Worm (Caenorhabditis elegans) whole organism, early embryonic: ENCODE results near the gene ctsa-4.2.

Experiments used
- B0310.2 ChIP-seq: sonication (generic microtip); optimal IDR thresholded peaks from 2 replicates; lab custom pipeline; 2016; ENCODE audit warnings: mild to moderate bottlenecking, missing genetic modification characterization, missing compliant biosample characterization
- aly-1 ChIP-seq: sonication (generic microtip); optimal IDR thresholded peaks from 2 replicates; lab custom pipeline; 2016; ENCODE audit warnings: missing genetic modification characterization, missing compliant biosample characterization
- ama-1 ChIP-seq: fragments of 150-350 bp; optimal IDR thresholded peaks from 2 replicates; lab custom pipeline; 2014
- ceh-13 ChIP-seq: fragments of 200-800 bp; sonication (Bioruptor generic); optimal IDR thresholded peaks from 2 replicates; lab custom pipeline; 2018; ENCODE audit warnings: mild to moderate bottlenecking, missing genetic modification characterization, missing compliant biosample characterization
- ceh-36 ChIP-seq: sonication (generic microtip); optimal IDR thresholded peaks from 2 replicates; lab custom pipeline; 2016; ENCODE audit warnings: missing genetic modification characterization, inconsistent platforms, missing compliant biosample characterization
- ets-7 ChIP-seq: sonication (generic microtip); optimal IDR thresholded peaks from 2 replicates; lab custom pipeline; 2016; ENCODE audit warnings: missing genotype, missing genetic modification characterization, missing compliant biosample characterization
- hmg-4 ChIP-seq: fragments of 200-800 bp; sonication (Bioruptor generic); optimal IDR thresholded peaks from 2 replicates; lab custom pipeline; 2018; ENCODE audit warnings: mild to moderate bottlenecking, missing genetic modification characterization, missing compliant biosample characterization
- hnd-1 ChIP-seq: sonication (generic microtip); optimal IDR thresholded peaks from 2 replicates; lab custom pipeline; 2016; ENCODE audit warnings: missing genetic modification characterization, missing compliant biosample characterization
- scrt-1 ChIP-seq: fragments of 200-800 bp; sonication (Bioruptor generic); IDR thresholded peaks from 2 replicates; pipeline ENCODE4 v1.3.6; 2022; ENCODE audit warnings: missing genetic modification characterization, missing compliant biosample characterization
- sea-1 ChIP-seq: fragments of 200-800 bp; sonication (Bioruptor generic); conservative IDR thresholded peaks from 2 replicates; pipeline ENCODE4 v1.3.6; 2022; ENCODE audit warnings: missing genetic modification characterization, missing compliant biosample characterization

ce11 chrIII:6604317-6604716 lies 8.0 kb upstream of the ctsa-4.2 start:
- TF ChIP-seq aly-1 (tag; lab: Kevin White, UChicago) (no peak), B0310.2 (tag; lab: Kevin White, UChicago) (no peak), ama-1 (no peak), sea-1 (GFP tag; lab: Robert Waterston, UW) (no peak), scrt-1 (GFP tag; lab: Robert Waterston, UW) (no peak), hnd-1 (tag; lab: Kevin White, UChicago) (no peak), ets-7 (tag; lab: Kevin White, UChicago) (no peak), hmg-4 (GFP tag; lab: Kevin White, UChicago) (no peak), ceh-36 (tag; lab: Kevin White, UChicago) (no peak), ceh-13 (GFP tag; lab: Kevin White, UChicago) (no peak)
